Worm (Caenorhabditis elegans): ENCODE results near the gene F32A11.1.

ce11 chrII:13195706-13196417 lies 38.7 kb downstream of the F32A11.1 start:
- TF ChIP-seq F13H6.1 (tag; optimal IDR thresholded peaks at IDR 0.05) (no peak), ama-1 (optimal IDR thresholded peaks at IDR 0.05) (no peak), zag-1 (tag; optimal IDR thresholded peaks at IDR 0.05) (no peak), ztf-4 (tag; optimal IDR thresholded peaks at IDR 0.05) (no peak), nhr-77 (tag; optimal IDR thresholded peaks at IDR 0.05) (no peak), mdl-1 (tag; optimal IDR thresholded peaks at IDR 0.05) (no peak), ztf-11 (tag; optimal IDR thresholded peaks at IDR 0.05) (no peak), peb-1 (tag; optimal IDR thresholded peaks at IDR 0.05) (no peak), nhr-12 (tag; optimal IDR thresholded peaks at IDR 0.05) (no peak), unc-39 (tag; optimal IDR thresholded peaks at IDR 0.05) (no peak), dmd-4 (tag; optimal IDR thresholded peaks at IDR 0.05) (no peak), ceh-82 (tag; optimal IDR thresholded peaks at IDR 0.05) (no peak)
